Worm (Caenorhabditis elegans) whole organism, L4/young adult: ENCODE measurements around the gene ZK131.11.

ENCODE experiments used
- W03F9.2 ChIP-seq: fragments of 150-350 bp; optimal IDR thresholded peaks from 2 replicates; lab custom pipeline; 2014; ENCODE audit warnings: missing biosample characterization, missing genetic modification characterization
- him-1 ChIP-seq: sonication (generic microtip); optimal IDR thresholded peaks from 2 replicates; lab custom pipeline; 2016; ENCODE audit warnings: missing genotype, missing genetic modification reagents, missing genetic modification characterization, missing compliant biosample characterization

DNA sequence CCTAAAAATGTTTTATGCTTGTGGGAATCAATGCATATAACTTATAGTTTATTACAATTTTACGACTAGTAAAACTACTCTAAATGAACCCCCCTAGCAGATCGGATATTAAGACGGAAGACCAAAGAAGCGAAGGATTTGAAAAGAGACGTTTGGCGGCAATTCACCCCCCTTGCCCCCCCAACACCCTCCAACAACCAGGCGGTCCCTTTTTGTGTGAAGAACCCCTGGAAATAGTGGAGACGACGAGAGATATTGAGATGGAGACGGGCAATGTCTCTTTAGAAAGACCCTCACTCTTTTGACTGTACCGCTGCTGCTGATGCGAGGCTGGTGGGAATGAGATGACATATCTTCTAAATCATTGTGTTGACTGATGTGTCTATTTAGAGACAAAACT, 55.3 kb downstream of the ZK131.11 start:
- TF ChIP-seq W03F9.2 = no peak
- no peak for TF ChIP-seq him-1 (tag; lab: Kevin White, UChicago)
